Worm (Caenorhabditis elegans): ENCODE results near the gene ZK418.13.

ZK418.13 gene

DNA sequence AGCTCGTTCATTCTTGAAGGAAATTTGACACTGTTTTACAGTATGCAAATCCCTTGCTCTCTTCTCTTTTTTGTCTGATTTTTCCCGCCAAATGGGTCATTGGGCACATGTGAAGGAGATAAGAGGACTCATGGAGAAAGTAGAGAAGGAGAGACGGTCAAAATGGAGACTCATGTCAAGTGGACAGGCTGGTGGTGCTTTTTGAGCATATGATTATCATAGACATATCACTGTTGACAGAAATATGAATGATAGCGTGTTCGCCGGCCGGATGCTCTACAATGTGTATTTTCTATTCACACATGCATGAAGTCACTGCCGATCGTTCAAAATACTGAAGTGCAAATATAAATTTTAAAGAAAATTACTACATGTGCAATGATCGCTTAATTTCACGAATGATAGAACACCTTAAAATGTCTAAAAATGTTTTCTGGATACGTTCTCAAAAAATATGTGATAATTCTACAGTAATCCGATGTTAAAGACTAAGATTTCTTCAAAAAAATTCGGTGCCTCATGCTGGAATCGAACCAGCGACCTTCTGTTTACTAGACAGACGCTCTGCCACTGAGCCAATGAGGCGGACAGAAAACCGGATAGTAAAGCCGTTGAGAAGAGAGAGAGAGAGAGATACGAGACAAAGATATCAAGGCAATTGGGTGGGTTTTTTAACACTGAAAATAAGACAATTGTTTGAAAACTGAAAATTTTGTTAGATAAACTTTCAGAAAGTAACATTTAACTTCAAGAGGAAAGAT is 46.1 kb downstream of the ZK418.13 start (continued):
- no peak for TF ChIP-seq Y56A3A.18 (GFP tag; IDR thresholded peaks at IDR 0.05)
- peak; percentile 36 for TF ChIP-seq F49E8.2 (tag; optimal IDR thresholded peaks at IDR 0.05; ENCODE audit: insufficient read depth)
- peak; percentile 81 for TF ChIP-seq nhr-80 (tag; optimal IDR thresholded peaks at IDR 0.05)
- TF ChIP-seq F57A8.1 (GFP tag; optimal IDR thresholded peaks at IDR 0.05) = no peak
- TF ChIP-seq aptf-3 (GFP tag; IDR thresholded peaks at IDR 0.05) = no peak
- no peak for TF ChIP-seq ceh-79 (tag; optimal IDR thresholded peaks at IDR 0.05)
- no peak for TF ChIP-seq ceh-100 (GFP tag; IDR thresholded peaks at IDR 0.05)
- TF ChIP-seq nhr-90 (tag; optimal IDR thresholded peaks at IDR 0.05) = peak; percentile 45
- TF ChIP-seq C17E4.6 (GFP tag; IDR thresholded peaks at IDR 0.05) = no peak
- 0 out of 2 replicates have a peak, but pooled peaks have one; percentile 19 for TF ChIP-seq madf-6 (GFP tag; IDR thresholded peaks at IDR 0.05)
- TF ChIP-seq lin-26 (GFP tag; IDR thresholded peaks at IDR 0.05) = peak; percentile 73; the same call in 1 of the 2 replicates
- TF ChIP-seq chd-7 (tag; optimal IDR thresholded peaks at IDR 0.05) = no peak
- TF ChIP-seq unc-130 (GFP tag; optimal IDR thresholded peaks at IDR 0.05) = no peak
- no peak for TF ChIP-seq sea-2 (GFP tag; IDR thresholded peaks at IDR 0.05)
- no peak for TF ChIP-seq Y67H2A.10 (GFP tag; conservative IDR thresholded peaks at IDR 0.05)
- TF ChIP-seq nfyb-1 (GFP tag; IDR thresholded peaks at IDR 0.05) = peak; percentile 58; the same call in 1 of the 2 replicates
- no peak for TF ChIP-seq Y53F4B.3 (GFP tag; IDR thresholded peaks at IDR 0.05)
- peak; percentile 66 for TF ChIP-seq hrde-1 (tag; optimal IDR thresholded peaks at IDR 0.05; ENCODE audit: borderline replicate concordance)
- TF ChIP-seq him-1 (tag; optimal IDR thresholded peaks at IDR 0.05) = no peak
- TF ChIP-seq attf-5 (GFP tag; optimal IDR thresholded peaks at IDR 0.05) = no peak
- TF ChIP-seq mxl-1 (tag; optimal IDR thresholded peaks at IDR 0.05) = no peak
- TF ChIP-seq bed-2 (GFP tag; IDR thresholded peaks at IDR 0.05) = no peak
- peak; percentile 43 for TF ChIP-seq hmg-1.2 (GFP tag; IDR thresholded peaks at IDR 0.05)
- TF ChIP-seq F57C9.4 (tag; optimal IDR thresholded peaks at IDR 0.05) = no peak
- TF ChIP-seq ekl-4 (GFP tag; IDR thresholded peaks at IDR 0.05) = no peak
- peak; percentile 14 for TF ChIP-seq snpc-1.3 (tag; optimal IDR thresholded peaks at IDR 0.05; ENCODE audit: insufficient read depth)
- TF ChIP-seq tlf-1 (GFP tag; optimal IDR thresholded peaks at IDR 0.05) = peak; percentile 10
- TF ChIP-seq Y79H2A.3 (GFP tag; conservative IDR thresholded peaks at IDR 0.05) = no peak
- no peak for TF ChIP-seq hlh-12 (tag; optimal IDR thresholded peaks at IDR 0.05)
- TF ChIP-seq rcor-1 (GFP tag; IDR thresholded peaks at IDR 0.05) = no peak
- no peak for TF ChIP-seq hmg-20 (GFP tag; IDR thresholded peaks at IDR 0.05)
- no peak for TF ChIP-seq sptf-2 (GFP tag; optimal IDR thresholded peaks at IDR 0.05)
- no peak for TF ChIP-seq xnd-1 (tag; optimal IDR thresholded peaks at IDR 0.05)
- TF ChIP-seq hlh-26 (GFP tag; conservative IDR thresholded peaks at IDR 0.05) = no peak
- no peak for TF ChIP-seq gei-17 (GFP tag; optimal IDR thresholded peaks at IDR 0.05)
- TF ChIP-seq madf-8 (GFP tag; conservative IDR thresholded peaks at IDR 0.05) = no peak
- TF ChIP-seq F37B4.10 (GFP tag; IDR thresholded peaks at IDR 0.05) = no peak
- TF ChIP-seq B0019.2 (GFP tag; conservative IDR thresholded peaks at IDR 0.05) = no peak
- peak; percentile 12 for TF ChIP-seq mes-4 (tag; optimal IDR thresholded peaks at IDR 0.05)
- TF ChIP-seq zim-3 (tag; optimal IDR thresholded peaks at IDR 0.05) = peak; percentile 27
- peak; percentile 8 for TF ChIP-seq lsl-1 (GFP tag; optimal IDR thresholded peaks at IDR 0.05)
- TF ChIP-seq dpff-1 (tag; optimal IDR thresholded peaks at IDR 0.05) = no peak
- TF ChIP-seq snpc-3.4 (tag; optimal IDR thresholded peaks at IDR 0.05) = peak; percentile 89
- no peak for TF ChIP-seq lir-1 (GFP tag; conservative IDR thresholded peaks at IDR 0.05)
- TF ChIP-seq B0035.1 (tag; optimal IDR thresholded peaks at IDR 0.05) = no peak
- TF ChIP-seq attf-6 (GFP tag; IDR thresholded peaks at IDR 0.05) = no peak
- TF ChIP-seq akir-1 (GFP tag; optimal IDR thresholded peaks at IDR 0.05) = no peak
- TF ChIP-seq F52B5.7 (tag; optimal IDR thresholded peaks at IDR 0.05) = no peak

Data from whole organism, young adult.